Fruit fly (Drosophila melanogaster) whole organism, embryonic: ENCODE data around the gene CG44088.

Source experiments
- Adf1 ChIP-seq: fragments of 200-800 bp; sonication (Bioruptor generic); IDR thresholded peaks from 2 replicates; pipeline ENCODE4 v1.3.6; 2022; ENCODE audit warnings: missing biosample characterization, missing genetic modification characterization
- CG10959 ChIP-seq: fragments of 200-800 bp; sonication (Bioruptor generic); IDR thresholded peaks from 2 replicates; pipeline ENCODE4 v1.3.6; 2022; ENCODE audit warnings: missing biosample characterization, missing genetic modification characterization
- CG11085 ChIP-seq: fragments of 200-800 bp; sonication (Bioruptor generic); IDR thresholded peaks from 2 replicates; pipeline ENCODE4 v1.3.6; 2022; ENCODE audit warnings: missing biosample characterization, missing genetic modification characterization
- CG11504 ChIP-seq: fragments of 200-800 bp; sonication (Bioruptor generic); optimal IDR thresholded peaks from 3 replicates; lab custom pipeline; 2019; ENCODE audit warnings: missing biosample characterization, mild to moderate bottlenecking, missing genetic modification characterization, moderate library complexity
- CG12942 ChIP-seq: fragments of 200-800 bp; sonication (Bioruptor generic); optimal IDR thresholded peaks from 3 replicates; lab custom pipeline; 2016; ENCODE audit warnings: missing biosample characterization, missing genetic modification characterization
- CG1529 ChIP-seq: fragments of 200-800 bp; sonication (Bioruptor generic); optimal IDR thresholded peaks from 3 replicates; lab custom pipeline; 2018; ENCODE audit warnings: missing biosample characterization, missing genetic modification characterization
- CG15479 ChIP-seq: fragments of 200-800 bp; sonication (Bioruptor generic); optimal IDR thresholded peaks from 3 replicates; lab custom pipeline; 2019; ENCODE audit warnings: missing biosample characterization, mild to moderate bottlenecking, missing genetic modification characterization, moderate library complexity
- CG16863 ChIP-seq: fragments of 200-800 bp; sonication (Bioruptor generic); optimal IDR thresholded peaks from 3 replicates; lab custom pipeline; 2016; ENCODE audit warnings: missing biosample characterization, missing genetic modification characterization
- CG2889 ChIP-seq: fragments of 200-800 bp; sonication (Bioruptor generic); IDR thresholded peaks from 3 replicates; pipeline ENCODE4 v1.3.6; 2022; ENCODE audit warnings: missing biosample characterization, missing genetic modification characterization
- CG31224 ChIP-seq: fragments of 200-800 bp; sonication (Bioruptor generic); IDR thresholded peaks from 2 replicates; pipeline ENCODE4 v1.3.6; 2022; ENCODE audit warnings: missing biosample characterization, missing genetic modification characterization
- CG32767 ChIP-seq: fragments of 200-800 bp; sonication (Bioruptor generic); IDR thresholded peaks from 2 replicates; pipeline ENCODE4 v1.3.6; 2022; ENCODE audit warnings: missing biosample characterization, missing genetic modification characterization
- CG4404 ChIP-seq: fragments of 200-800 bp; sonication (Bioruptor generic); IDR thresholded peaks from 2 replicates; pipeline ENCODE4 v1.3.6; 2022; ENCODE audit warnings: missing biosample characterization, missing genetic modification characterization
- CG7372 ChIP-seq: fragments of 200-800 bp; sonication (Bioruptor generic); IDR thresholded peaks from 2 replicates; pipeline ENCODE4 v1.3.6; 2022; ENCODE audit warnings: missing biosample characterization, missing genetic modification characterization
- CG9437 ChIP-seq: fragments of 200-800 bp; sonication (Bioruptor generic); optimal IDR thresholded peaks from 2 replicates; lab custom pipeline; 2018; ENCODE audit warnings: missing biosample characterization, mild to moderate bottlenecking, missing genetic modification characterization
- CG9817 ChIP-seq: fragments of 200-800 bp; sonication (Bioruptor generic); optimal IDR thresholded peaks from 2 replicates; lab custom pipeline; 2018; ENCODE audit warnings: missing biosample characterization, mild to moderate bottlenecking, missing genetic modification characterization, moderate library complexity
- Chrac-16 ChIP-seq: fragments of 200-800 bp; sonication (Bioruptor generic); optimal IDR thresholded peaks from 3 replicates; lab custom pipeline; 2016; ENCODE audit warnings: missing biosample characterization, missing genetic modification characterization
- CkIIα-i1 ChIP-seq: fragments of 200-800 bp; sonication (Bioruptor generic); IDR thresholded peaks from 2 replicates; pipeline ENCODE4 v1.3.6; 2022; ENCODE audit warnings: missing biosample characterization, missing genetic modification characterization
- Dbx ChIP-seq: fragments of 200-800 bp; sonication (Bioruptor generic); IDR thresholded peaks from 3 replicates; pipeline ENCODE4 v1.3.6; 2022; ENCODE audit warnings: missing biosample characterization, missing genetic modification characterization
- Dip2 ChIP-seq: fragments of 200-800 bp; sonication (Bioruptor generic); IDR thresholded peaks from 2 replicates; pipeline ENCODE4 v1.3.6; 2022; ENCODE audit warnings: missing biosample characterization, missing genetic modification characterization
- Fer2 ChIP-seq: fragments of 200-800 bp; sonication (Bioruptor generic); optimal IDR thresholded peaks from 2 replicates; lab custom pipeline; 2018; ENCODE audit warnings: missing biosample characterization, mild to moderate bottlenecking, missing genetic modification characterization, moderate library complexity
- HHEX ChIP-seq: fragments of 200-800 bp; sonication (Bioruptor generic); optimal IDR thresholded peaks from 3 replicates; lab custom pipeline; 2017; ENCODE audit warnings: missing biosample characterization, mild to moderate bottlenecking, missing genetic modification characterization, missing genetic modification reagents
- Hr78 ChIP-seq, 2 experiments: fragments of 200-800 bp in 1 of 2; fragments of >200 bp in 1 of 2; sonication (Bioruptor generic) in 1 of 2; optimal IDR thresholded peaks; 2 replicates each; lab custom pipeline; 2017 to 2019; ENCODE audit warnings: missing biosample characterization in 2 of 2, missing genetic modification characterization in 2 of 2, mild to moderate bottlenecking in 1 of 2, moderate library complexity in 1 of 2
- Lim3 ChIP-seq: fragments of 200-800 bp; sonication (Bioruptor generic); IDR thresholded peaks from 2 replicates; pipeline ENCODE4 v1.3.6; 2022; ENCODE audit warnings: missing biosample characterization, missing genetic modification characterization
- Ravus ChIP-seq: fragments of 200-800 bp; sonication (Bioruptor generic); IDR thresholded peaks from 2 replicates; pipeline ENCODE4 v1.3.6; 2022; ENCODE audit warnings: missing biosample characterization, missing genetic modification characterization
- Side ChIP-seq: fragments of 200-800 bp; sonication (Bioruptor generic); optimal IDR thresholded peaks from 2 replicates; lab custom pipeline; 2016; ENCODE audit warnings: missing biosample characterization, missing genetic modification characterization
- Taf1 ChIP-seq: fragments of 200-800 bp; sonication (Bioruptor generic); IDR thresholded peaks from 2 replicates; pipeline ENCODE4 v1.3.6; 2022; ENCODE audit warnings: missing biosample characterization, missing genetic modification characterization
- Trl ChIP-seq, 3 experiments: fragments of >200 bp in 2 of 3; fragments of 200-800 bp in 1 of 3; sonication (Bioruptor generic) in 1 of 3; optimal IDR thresholded peaks; 2 replicates in 1 of 3; 3 replicates in 2 of 3; lab custom pipeline; 2016 to 2017; ENCODE audit warnings: missing biosample characterization in 1 of 3, missing genetic modification characterization in 1 of 3
- YL-1 ChIP-seq: fragments of 200-800 bp; sonication (Bioruptor generic); optimal IDR thresholded peaks from 3 replicates; lab custom pipeline; 2017; ENCODE audit warnings: missing biosample characterization, mild to moderate bottlenecking, missing genetic modification characterization
- al ChIP-seq: fragments of 200-800 bp; sonication (Bioruptor generic); IDR thresholded peaks from 2 replicates; pipeline ENCODE4 v1.3.6; 2022; ENCODE audit warnings: missing biosample characterization, missing genetic modification characterization
- emc ChIP-seq: fragments of 200-800 bp; sonication (Bioruptor generic); optimal IDR thresholded peaks from 2 replicates; lab custom pipeline; 2016; ENCODE audit warnings: missing biosample characterization, missing genetic modification characterization
- ems ChIP-seq: fragments of 200-800 bp; sonication (Bioruptor generic); optimal IDR thresholded peaks from 3 replicates; lab custom pipeline; 2016; ENCODE audit warnings: missing biosample characterization, missing genetic modification characterization
- eve ChIP-seq, 2 experiments: fragments of >200 bp; optimal IDR thresholded peaks; 2 replicates each; lab custom pipeline; 2017; ENCODE audit warnings: missing biosample characterization in 2 of 2, missing genetic modification characterization in 2 of 2
- fd64A ChIP-seq: fragments of 200-800 bp; sonication (Bioruptor generic); optimal IDR thresholded peaks from 3 replicates; lab custom pipeline; 2018; ENCODE audit warnings: missing biosample characterization, mild to moderate bottlenecking, missing genetic modification characterization
- hb ChIP-seq: fragments of 200-800 bp; sonication (Bioruptor generic); IDR thresholded peaks from 3 replicates; pipeline ENCODE4 v1.3.6; 2022; ENCODE audit warnings: missing biosample characterization, missing genetic modification characterization; ENCODE audit not compliant: partially characterized antibody
- ind ChIP-seq: fragments of 200-800 bp; sonication (Bioruptor generic); optimal IDR thresholded peaks from 3 replicates; lab custom pipeline; 2016; ENCODE audit warnings: missing biosample characterization, missing genetic modification characterization
- kah ChIP-seq: fragments of 200-800 bp; sonication (Bioruptor generic); optimal IDR thresholded peaks from 2 replicates; lab custom pipeline; 2018; ENCODE audit warnings: missing biosample characterization, mild to moderate bottlenecking, missing genetic modification characterization
- klu ChIP-seq: fragments of 200-800 bp; sonication (Bioruptor generic); IDR thresholded peaks from 2 replicates; pipeline ENCODE4 v1.3.6; 2022; ENCODE audit warnings: missing biosample characterization, missing genetic modification characterization
- lov ChIP-seq, 2 experiments: fragments of 200-800 bp in 1 of 2; fragments of >200 bp in 1 of 2; sonication (Bioruptor generic) in 1 of 2; IDR thresholded peaks in 1 of 2; optimal IDR thresholded peaks in 1 of 2; 2 replicates in 1 of 2; 3 replicates in 1 of 2; pipeline versions ENCODE4 v1.3.6 to Lab custom; 2017 to 2022; ENCODE audit warnings: missing biosample characterization in 1 of 2, missing genetic modification characterization in 1 of 2
- luna ChIP-seq: fragments of 200-800 bp; sonication (Bioruptor generic); optimal IDR thresholded peaks from 2 replicates; lab custom pipeline; 2016; ENCODE audit warnings: missing biosample characterization, missing genetic modification characterization
- mirr ChIP-seq: fragments of 200-800 bp; sonication (Bioruptor generic); optimal IDR thresholded peaks from 3 replicates; lab custom pipeline; 2018; ENCODE audit warnings: missing biosample characterization, mild to moderate bottlenecking, missing genetic modification characterization
- mld ChIP-seq: fragments of 200-800 bp; sonication (Bioruptor generic); IDR thresholded peaks from 3 replicates; pipeline ENCODE4 v1.3.6; 2022; ENCODE audit warnings: missing biosample characterization, missing genetic modification characterization; ENCODE audit not compliant: partially characterized antibody
- nau ChIP-seq: fragments of 200-800 bp; sonication (Bioruptor generic); optimal IDR thresholded peaks from 3 replicates; lab custom pipeline; 2017; ENCODE audit warnings: missing biosample characterization, mild to moderate bottlenecking, missing genetic modification characterization, missing genetic modification reagents
- pfk ChIP-seq: fragments of 200-800 bp; sonication (Bioruptor generic); optimal IDR thresholded peaks from 2 replicates; lab custom pipeline; 2018; ENCODE audit warnings: missing biosample characterization, mild to moderate bottlenecking, missing genetic modification characterization, moderate library complexity
- sd ChIP-seq: fragments of 200-800 bp; sonication (Bioruptor generic); optimal IDR thresholded peaks from 3 replicates; lab custom pipeline; 2018; ENCODE audit warnings: missing biosample characterization, mild to moderate bottlenecking, missing genetic modification characterization, moderate library complexity
- sens-2 ChIP-seq: fragments of 200-800 bp; sonication (Bioruptor generic); IDR thresholded peaks from 2 replicates; pipeline ENCODE4 v1.3.6; 2022; ENCODE audit warnings: missing biosample characterization, missing genetic modification characterization
- sim ChIP-seq: fragments of 200-800 bp; sonication (Bioruptor generic); IDR thresholded peaks from 2 replicates; pipeline ENCODE4 v1.3.6; 2022; ENCODE audit warnings: missing biosample characterization, missing genetic modification characterization
- sna ChIP-seq: fragments of 200-800 bp; sonication (Bioruptor generic); IDR thresholded peaks from 2 replicates; pipeline ENCODE4 v1.3.6; 2022; ENCODE audit warnings: missing biosample characterization, missing genetic modification characterization; ENCODE audit not compliant: partially characterized antibody
- ttk ChIP-seq: fragments of 200-800 bp; sonication (Bioruptor generic); IDR thresholded peaks from 2 replicates; pipeline ENCODE4 v2.1.2; 2022; ENCODE audit warnings: missing biosample characterization, missing genetic modification characterization
- vnd ChIP-seq: fragments of 200-800 bp; sonication (Bioruptor generic); IDR thresholded peaks from 3 replicates; pipeline ENCODE4 v1.3.6; 2022; ENCODE audit warnings: missing biosample characterization, missing genetic modification characterization; ENCODE audit not compliant: partially characterized antibody
- vvl ChIP-seq: fragments of 200-800 bp; sonication (Bioruptor generic); IDR thresholded peaks from 2 replicates; pipeline ENCODE4 v1.3.6; 2022; ENCODE audit warnings: missing biosample characterization, missing genetic modification characterization

The CG44088 gene

dm6 chr3R:4806318-4806757, 31.5 kb upstream of the CG44088 start (continued):
- no peak for TF ChIP-seq CG10959 (GFP tag; lab: Robert Waterston, UW)
- TF ChIP-seq ttk (GFP tag; lab: Robert Waterston, UW) = no peak
- TF ChIP-seq CG15479 = no peak
- TF ChIP-seq Trl (optimal IDR thresholded peaks at IDR 0.05; lab: Kevin White, UChicago) = peak; percentile 89 to 98
- TF ChIP-seq Trl (GFP tag; optimal IDR thresholded peaks at IDR 0.05; lab: Kevin White, UChicago) = peak; percentile 73
- no peak for TF ChIP-seq CG32767 (GFP tag; lab: Robert Waterston, UW)
- peak; percentile 85 for TF ChIP-seq fd64A (GFP tag; lab: Kevin White, UChicago)
- peak; percentile 29 for TF ChIP-seq CG9437 (GFP tag; lab: Kevin White, UChicago)
- TF ChIP-seq Lim3 (GFP tag; lab: Robert Waterston, UW) = no peak
- TF ChIP-seq CG2889 (GFP tag; lab: Robert Waterston, UW) = no peak
- TF ChIP-seq CG11504 (tag; lab: Kevin White, UChicago) = peak; percentile 50
- no peak for TF ChIP-seq CG9817
- peak; percentile 52; the same call in 1 of the 3 replicates for TF ChIP-seq Dbx (GFP tag; lab: Robert Waterston, UW)
- TF ChIP-seq sim (GFP tag; lab: Robert Waterston, UW) = peak; percentile 68; the same call in 1 of the 2 replicates
- peak; percentile 70 for TF ChIP-seq CG1529
- TF ChIP-seq YL-1 (GFP tag; lab: Kevin White, UChicago) = no peak
- TF ChIP-seq ems (GFP tag; lab: Kevin White, UChicago) = no peak
- TF ChIP-seq luna (GFP tag; lab: Kevin White, UChicago) = no peak
- TF ChIP-seq Ravus (GFP tag; lab: Robert Waterston, UW) = no peak
- TF ChIP-seq vnd (GFP tag; lab: Robert Waterston, UW) = no peak
- TF ChIP-seq sna (GFP tag; lab: Robert Waterston, UW) = no peak
- TF ChIP-seq sd = no peak
- TF ChIP-seq CG12942 (GFP tag; lab: Kevin White, UChicago) = peak; percentile 24
- TF ChIP-seq Fer2 (tag; lab: Kevin White, UChicago) = no peak
- no peak for TF ChIP-seq CG4404 (GFP tag; lab: Robert Waterston, UW)
- peak; percentile 91 for TF ChIP-seq nau (GFP tag; lab: Kevin White, UChicago)
- no peak for TF ChIP-seq Hr78 (GFP tag; optimal IDR thresholded peaks at IDR 0.05; lab: Kevin White, UChicago)
- peak; percentile 10 for TF ChIP-seq emc (GFP tag; lab: Kevin White, UChicago)
- TF ChIP-seq CG7372 = no peak
- TF ChIP-seq Adf1 (GFP tag; lab: Robert Waterston, UW) = no peak; the same call in 1 of the 2 replicates
- no peak for TF ChIP-seq Taf1 (GFP tag; lab: Robert Waterston, UW)
- peak; percentile 58 for TF ChIP-seq kah (GFP tag; lab: Kevin White, UChicago)
- TF ChIP-seq CkIIα-i1 = no peak
- no peak for TF ChIP-seq Chrac-16 (GFP tag; lab: Kevin White, UChicago)
- TF ChIP-seq mld = no peak
- TF ChIP-seq pfk (GFP tag; lab: Kevin White, UChicago) = peak; percentile 49
- TF ChIP-seq HHEX (GFP tag; lab: Kevin White, UChicago) = peak; percentile 80
- no peak for TF ChIP-seq CG11085 (GFP tag; lab: Robert Waterston, UW)
- no peak for TF ChIP-seq CG31224 (GFP tag; lab: Robert Waterston, UW)
- TF ChIP-seq CG16863 (GFP tag; lab: Kevin White, UChicago) = peak; percentile 70
- TF ChIP-seq klu (GFP tag; lab: Robert Waterston, UW) = no peak
- no peak for TF ChIP-seq ind (GFP tag; lab: Kevin White, UChicago)
- no peak for TF ChIP-seq al
- TF ChIP-seq eve (GFP tag; optimal IDR thresholded peaks at IDR 0.05; lab: Kevin White, UChicago) = no peak
- no peak for TF ChIP-seq Dip2 (GFP tag; lab: Robert Waterston, UW)
- TF ChIP-seq lov (optimal IDR thresholded peaks at IDR 0.05; lab: Kevin White, UChicago) = no peak
- TF ChIP-seq lov (GFP tag; IDR thresholded peaks at IDR 0.05; lab: Robert Waterston, UW) = peak; percentile 68; the same call in 1 of the 3 replicates
- peak; percentile 48 for TF ChIP-seq vvl
- TF ChIP-seq hb = no peak
- 0 out of 2 replicates have a peak, but pooled peaks have one; percentile 42 for TF ChIP-seq sens-2
- peak; percentile 46 for TF ChIP-seq Side (GFP tag; lab: Kevin White, UChicago)
- TF ChIP-seq mirr (GFP tag; lab: Kevin White, UChicago) = peak; percentile 86
